Worm (Caenorhabditis elegans) whole organism, L2 larva: ENCODE measurements around the gene col-163.
"Not testable (repeated sequence)": the region's sequence is repeated elsewhere in the genome, so short reads cannot be mapped to it uniquely, and the experiment has no call there.

Source experiments
- C34F6.9 ChIP-seq: fragments of 150-350 bp; optimal IDR thresholded peaks from 2 replicates; lab custom pipeline; 2014; ENCODE audit warnings: missing biosample characterization, missing genetic modification characterization
- F13H6.1 ChIP-seq: sonication (generic microtip); optimal IDR thresholded peaks from 2 replicates; lab custom pipeline; 2016; ENCODE audit warnings: missing genetic modification characterization, missing compliant biosample characterization
- R02D3.7 ChIP-seq: fragments of 150-350 bp; optimal IDR thresholded peaks from 2 replicates; lab custom pipeline; 2014; ENCODE audit warnings: missing biosample characterization, missing genetic modification characterization
- ZK546.5 ChIP-seq: sonication (generic microtip); optimal IDR thresholded peaks from 2 replicates; lab custom pipeline; 2017; ENCODE audit warnings: missing biosample characterization, missing genetic modification characterization
- aly-2 ChIP-seq: fragments of 150-350 bp; optimal IDR thresholded peaks from 2 replicates; lab custom pipeline; 2014; ENCODE audit warnings: missing biosample characterization, missing genetic modification characterization
- ama-1 ChIP-seq: fragments of 150-350 bp; optimal IDR thresholded peaks from 2 replicates; lab custom pipeline; 2018; ENCODE audit warnings: inconsistent platforms
- blmp-1 ChIP-seq: sonication (generic microtip); optimal IDR thresholded peaks from 2 replicates; lab custom pipeline; 2017; ENCODE audit warnings: missing genetic modification characterization, mild to moderate bottlenecking, missing compliant biosample characterization, antibody characterized with exemption, moderate library complexity; ENCODE audit not compliant: insufficient read depth
- ceh-16 ChIP-seq: fragments of 150-350 bp; optimal IDR thresholded peaks from 2 replicates; lab custom pipeline; 2014; ENCODE audit warnings: missing biosample characterization, missing genetic modification characterization
- ceh-82 ChIP-seq: fragments of 150-350 bp; optimal IDR thresholded peaks from 2 replicates; lab custom pipeline; 2014; ENCODE audit warnings: missing biosample characterization, missing genetic modification characterization
- crh-2 ChIP-seq: sonication (generic microtip); optimal IDR thresholded peaks from 2 replicates; lab custom pipeline; 2017; ENCODE audit warnings: missing biosample characterization, missing genetic modification characterization
- dmd-4 ChIP-seq: sonication (generic microtip); optimal IDR thresholded peaks from 2 replicates; lab custom pipeline; 2017; ENCODE audit warnings: missing biosample characterization, missing genetic modification characterization
- elt-1 ChIP-seq: fragments of 150-350 bp; optimal IDR thresholded peaks from 2 replicates; lab custom pipeline; 2014; ENCODE audit warnings: missing biosample characterization, missing genetic modification characterization
- elt-3 ChIP-seq: sonication (generic microtip); optimal IDR thresholded peaks from 2 replicates; lab custom pipeline; 2017; ENCODE audit warnings: missing biosample characterization, missing genetic modification characterization
- lin-11 ChIP-seq: fragments of 150-350 bp; sonication (generic microtip); optimal IDR thresholded peaks from 2 replicates; lab custom pipeline; 2014; ENCODE audit warnings: missing biosample characterization, missing genetic modification characterization, inconsistent platforms, mixed read lengths
- lin-13 ChIP-seq: fragments of 150-350 bp; optimal IDR thresholded peaks from 2 replicates; lab custom pipeline; 2014; ENCODE audit warnings: missing biosample characterization, missing genetic modification reagents, missing genetic modification characterization
- lin-39 ChIP-seq: fragments of 150-350 bp; optimal IDR thresholded peaks from 2 replicates; lab custom pipeline; 2014; ENCODE audit warnings: missing biosample characterization, missing genetic modification reagents, missing genetic modification characterization
- lsy-2 ChIP-seq, 2 experiments: fragments of 150-350 bp in 1 of 2; sonication (generic microtip) in 1 of 2; optimal IDR thresholded peaks; 2 replicates each; lab custom pipeline; 2014 to 2017; ENCODE audit warnings: missing biosample characterization in 2 of 2, missing genetic modification characterization in 2 of 2
- mbf-1 ChIP-seq: sonication (generic microtip); optimal IDR thresholded peaks from 2 replicates; lab custom pipeline; 2017; ENCODE audit warnings: missing biosample characterization, missing genetic modification characterization
- nhr-10 ChIP-seq: sonication (generic microtip); optimal IDR thresholded peaks from 2 replicates; lab custom pipeline; 2017; ENCODE audit warnings: missing biosample characterization, missing genetic modification characterization
- nhr-129 ChIP-seq: fragments of 150-350 bp; optimal IDR thresholded peaks from 2 replicates; lab custom pipeline; 2014; ENCODE audit warnings: missing biosample characterization, missing genetic modification characterization
- nhr-21 ChIP-seq: fragments of 150-350 bp; optimal IDR thresholded peaks from 2 replicates; lab custom pipeline; 2014; ENCODE audit warnings: missing biosample characterization, missing genetic modification characterization
- nhr-23 ChIP-seq: fragments of 150-350 bp; optimal IDR thresholded peaks from 2 replicates; lab custom pipeline; 2014; ENCODE audit warnings: missing biosample characterization, missing genetic modification reagents, missing genetic modification characterization
- nhr-237 ChIP-seq: fragments of 150-350 bp; optimal IDR thresholded peaks from 2 replicates; lab custom pipeline; 2014; ENCODE audit warnings: missing biosample characterization, missing genetic modification characterization
- nhr-25 ChIP-seq: fragments of 150-350 bp; sonication (generic microtip); optimal IDR thresholded peaks from 3 replicates; lab custom pipeline; 2014; ENCODE audit warnings: missing biosample characterization, missing genetic modification characterization
- nhr-6 ChIP-seq: fragments of 150-350 bp; optimal IDR thresholded peaks from 2 replicates; lab custom pipeline; 2014; ENCODE audit warnings: missing biosample characterization, missing genetic modification characterization
- nhr-77 ChIP-seq: fragments of 150-350 bp; optimal IDR thresholded peaks from 2 replicates; lab custom pipeline; 2014; ENCODE audit warnings: missing biosample characterization, missing genetic modification characterization
- peb-1 ChIP-seq: fragments of 150-350 bp; optimal IDR thresholded peaks from 2 replicates; lab custom pipeline; 2014; ENCODE audit warnings: missing biosample characterization, missing genetic modification characterization
- sma-3 ChIP-seq: sonication (generic microtip); optimal IDR thresholded peaks from 2 replicates; lab custom pipeline; 2016; ENCODE audit warnings: missing genetic modification reagents, missing genetic modification characterization, missing compliant biosample characterization
- sma-9 ChIP-seq, 2 experiments: fragments of 150-350 bp in 1 of 2; sonication (generic microtip) in 1 of 2; optimal IDR thresholded peaks; 2 replicates each; lab custom pipeline; 2014 to 2016; ENCODE audit warnings: missing genetic modification characterization in 2 of 2, mild to moderate bottlenecking in 1 of 2, missing biosample characterization in 1 of 2, missing compliant biosample characterization in 1 of 2, missing genetic modification reagents in 1 of 2, moderate library complexity in 1 of 2
- snpc-4 ChIP-seq: fragments of 150-350 bp; optimal IDR thresholded peaks from 2 replicates; lab custom pipeline; 2014; ENCODE audit warnings: missing biosample characterization, missing genetic modification characterization
- unc-39 ChIP-seq: fragments of 150-350 bp; optimal IDR thresholded peaks from 2 replicates; lab custom pipeline; 2014; ENCODE audit warnings: missing biosample characterization, missing genetic modification characterization
- unc-55 ChIP-seq: fragments of 150-350 bp; sonication (generic microtip); optimal IDR thresholded peaks from 3 replicates; lab custom pipeline; 2014; ENCODE audit warnings: missing biosample characterization, missing genetic modification reagents, missing genetic modification characterization
- unc-62 ChIP-seq: fragments of 150-350 bp; optimal IDR thresholded peaks from 2 replicates; lab custom pipeline; 2014; ENCODE audit warnings: missing biosample characterization, missing genetic modification reagents, missing genetic modification characterization
- ztf-1 ChIP-seq: fragments of 200-800 bp; sonication (Bioruptor generic); conservative IDR thresholded peaks from 2 replicates; pipeline ENCODE4 v1.3.6; 2022; ENCODE audit warnings: missing genetic modification characterization, missing compliant biosample characterization
- ztf-11 ChIP-seq: sonication (generic microtip); optimal IDR thresholded peaks from 2 replicates; lab custom pipeline; 2017; ENCODE audit warnings: missing biosample characterization, missing genetic modification characterization

col-163 gene

DNA sequence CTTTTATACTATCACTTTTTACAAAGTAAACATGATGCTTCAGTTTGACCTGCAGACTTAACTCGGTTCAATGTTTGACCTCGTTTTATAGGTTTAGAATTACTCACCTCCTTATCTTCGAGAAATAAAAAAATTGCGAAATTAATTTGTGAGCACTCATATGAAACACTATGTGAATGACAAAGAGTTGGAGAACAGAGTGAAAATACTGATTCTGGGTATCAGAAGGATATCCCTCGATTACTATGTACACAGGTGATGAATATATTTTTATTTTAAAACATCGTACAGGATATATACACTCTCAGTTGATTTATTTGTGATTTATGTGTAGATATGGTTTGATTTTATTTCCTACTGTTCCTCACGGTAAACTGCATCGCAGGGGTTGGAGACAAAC, 43.6 kb upstream of the col-163 start, which contains the start of gene Y38H6C.23:
Gene Y38H6C.23 (minus strand): TSS at position 101 of the 400 bp plus-strand sequence.
- no peak for TF ChIP-seq mbf-1 (tag; lab: Kevin White, UChicago)
- TF ChIP-seq nhr-6 (tag; lab: Kevin White, UChicago): no peak
- no peak for TF ChIP-seq C34F6.9 (tag; lab: Kevin White, UChicago)
- no peak for TF ChIP-seq elt-3 (tag; lab: Kevin White, UChicago)
- TF ChIP-seq lin-39 (tag; lab: Kevin White, UChicago): no peak
- TF ChIP-seq ama-1 (lab: Kevin White, UChicago): no peak
- no peak for TF ChIP-seq sma-3 (GFP tag; lab: Kevin White, UChicago)
- TF ChIP-seq unc-39 (tag; lab: Kevin White, UChicago): no peak
- no peak for TF ChIP-seq blmp-1 (tag; lab: Kevin White, UChicago)
- no peak for TF ChIP-seq nhr-25
- TF ChIP-seq unc-62 (GFP tag; lab: Kevin White, UChicago): no peak
- TF ChIP-seq snpc-4: no peak
- TF ChIP-seq dmd-4 (tag; lab: Kevin White, UChicago): no peak
- no peak for TF ChIP-seq nhr-23

- TF ChIP-seq peb-1 (tag; lab: Kevin White, UChicago) (no peak), nhr-237 (tag; lab: Kevin White, UChicago) (no peak), ama-1 (lab: Kevin White, UChicago) (no peak), sma-3 (GFP tag; lab: Kevin White, UChicago) (no peak), F13H6.1 (tag; lab: Kevin White, UChicago) (no peak), nhr-129 (tag; lab: Kevin White, UChicago) (no peak), nhr-10 (tag; lab: Kevin White, UChicago) (no peak), nhr-25 (no peak), aly-2 (no peak), lin-11 (tag; lab: Kevin White, UChicago) (no peak), ceh-82 (tag; lab: Kevin White, UChicago) (no peak), elt-3 (tag; lab: Kevin White, UChicago) (no peak), dmd-4 (tag; lab: Kevin White, UChicago) (no peak), lin-13 (GFP tag; lab: Kevin White, UChicago) (no peak), ZK546.5 (tag; lab: Kevin White, UChicago) (no peak), crh-2 (tag; lab: Kevin White, UChicago) (no peak)
- TF ChIP-seq, all 48 proteins: peak for 0
These were observed 41.6 kb upstream of the col-163 start, which contains the start of gene abf-4 for ce11 chrV:20558270-20558669. abf-4 (minus strand) TSS chrV:20558370.

DNA sequence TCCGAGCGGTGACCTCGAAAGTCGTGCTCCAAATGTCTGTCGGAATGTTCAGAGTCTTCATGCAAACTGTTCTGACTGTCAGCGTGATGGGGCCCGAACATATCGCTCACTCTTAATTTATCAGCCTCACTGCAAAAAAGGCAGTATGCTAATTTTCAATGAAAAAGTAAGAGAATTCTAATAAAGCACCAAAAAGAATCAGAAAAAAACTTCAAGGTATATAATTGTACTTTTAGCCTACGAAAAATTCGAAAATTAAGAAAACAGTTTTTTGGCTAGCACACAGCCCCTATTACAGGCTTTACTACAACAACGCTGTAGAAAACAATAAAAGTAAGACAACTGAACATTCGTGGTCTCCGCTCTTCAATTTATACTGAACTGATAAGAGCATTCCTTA, 38.1 kb upstream of the col-163 start, which contains the start of gene F26F2.1:
Gene F26F2.1 (minus strand): TSS at position 101 of the 400 bp plus-strand sequence.
- no peak for TF ChIP-seq C34F6.9 (tag; lab: Kevin White, UChicago)
- no peak for TF ChIP-seq lsy-2 (tag; optimal IDR thresholded peaks at IDR 0.05; lab: Kevin White, UChicago)
- no peak for TF ChIP-seq lin-39 (tag; lab: Kevin White, UChicago)
- no peak for TF ChIP-seq F13H6.1 (tag; lab: Kevin White, UChicago)
- no peak for TF ChIP-seq elt-3 (tag; lab: Kevin White, UChicago)
- TF ChIP-seq nhr-21 (tag; lab: Kevin White, UChicago): no peak
- TF ChIP-seq lin-13 (GFP tag; lab: Kevin White, UChicago): no peak
- no peak for TF ChIP-seq ceh-16 (tag; lab: Kevin White, UChicago)
- no peak for TF ChIP-seq snpc-4
- no peak for TF ChIP-seq mbf-1 (tag; lab: Kevin White, UChicago)
- TF ChIP-seq elt-1 (tag; lab: Kevin White, UChicago): no peak
- no peak for TF ChIP-seq ztf-11
- TF ChIP-seq unc-55 (GFP tag; lab: Kevin White, UChicago): no peak
- no peak for TF ChIP-seq ztf-1 (GFP tag; lab: Robert Waterston, UW)

DNA sequence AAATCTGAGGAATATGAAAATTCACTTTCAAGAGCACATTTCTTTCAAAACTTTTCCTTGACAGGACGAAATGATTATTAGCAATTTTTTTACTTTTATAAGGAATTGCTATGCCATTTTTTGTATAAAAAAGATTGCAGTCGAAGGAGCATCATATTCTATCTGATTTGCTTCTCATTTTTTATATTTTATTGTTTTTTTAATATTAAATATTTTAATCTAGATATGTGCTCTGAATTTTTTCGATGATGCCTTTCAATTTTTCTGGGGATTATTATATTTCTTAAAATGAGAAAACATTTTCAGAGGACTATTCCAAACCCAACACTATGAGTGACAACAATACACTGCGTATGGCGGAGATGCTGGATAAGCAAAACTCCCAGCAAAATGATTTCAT, 35.8 kb upstream of the col-163 start, which contains the start of gene F26F2.13:
Gene F26F2.13 (plus strand): TSS at position 301 of the 400 bp plus-strand sequence.
- TF ChIP-seq nhr-77 (tag; lab: Kevin White, UChicago); sma-9 (GFP tag; optimal IDR thresholded peaks at IDR 0.05; lab: Kevin White, UChicago); sma-9 (tag; optimal IDR thresholded peaks at IDR 0.05; lab: Kevin White, UChicago); R02D3.7 (tag; lab: Kevin White, UChicago): not testable (repeated sequence)
